Fruit fly (Drosophila melanogaster) Kc167 (cell line): ENCODE measurements around the gene CG5096.
A peak's percentile ranks its signal among the peaks of the same experiment; 100 is the strongest.

Experiments used
- Myc ChIP-seq: fragments of >200 bp; optimal IDR thresholded peaks from 2 replicates; lab custom pipeline; 2017; ENCODE audit warnings: missing external identifiers
- Sin3A ChIP-seq: fragments of >200 bp; optimal IDR thresholded peaks from 2 replicates; lab custom pipeline; 2018; ENCODE audit warnings: missing external identifiers
- h ChIP-seq: fragments of >200 bp; optimal IDR thresholded peaks from 3 replicates; lab custom pipeline; 2018; ENCODE audit warnings: missing external identifiers
- insv ChIP-seq: fragments of >200 bp; optimal IDR thresholded peaks from 3 replicates; lab custom pipeline; 2018; ENCODE audit warnings: missing external identifiers
- psq ChIP-seq: fragments of >200 bp; optimal IDR thresholded peaks from 2 replicates; lab custom pipeline; 2017; ENCODE audit warnings: missing external identifiers
- ttk ChIP-seq: sonication (Bioruptor generic); optimal IDR thresholded peaks from 2 replicates; lab custom pipeline; 2017; ENCODE audit warnings: missing external identifiers

Gene CG5096

dm6 chr2L:10387869-10388726 lies 6.0 kb downstream of the CG5096 start, which contains the start of gene da:
da (plus strand) TSS chr2L:10388105.
- no peak for TF ChIP-seq insv (lab: Kevin White, UChicago)
- no peak for TF ChIP-seq Myc
- TF ChIP-seq ttk, result no peak

DNA sequence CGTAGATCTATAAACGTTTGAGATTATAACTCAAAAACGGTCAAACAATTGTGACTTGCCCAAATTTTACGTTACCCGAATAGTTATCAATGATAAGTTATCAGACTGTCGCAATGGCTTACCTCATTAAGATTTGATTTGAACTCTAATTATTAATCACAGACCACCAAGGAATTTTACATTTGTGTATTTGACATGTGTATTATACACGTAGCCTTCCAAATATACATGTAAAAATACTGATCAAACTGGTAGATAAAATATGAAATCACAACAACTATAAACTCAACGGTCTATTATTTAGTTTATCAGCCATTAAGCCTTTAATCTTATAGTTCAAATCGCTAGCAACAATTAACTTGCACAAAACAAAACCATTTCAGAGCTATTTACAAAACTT lies 11.4 kb downstream of the CG5096 start:
- TF ChIP-seq Sin3A (lab: Kevin White, UChicago), result no peak
- no peak for TF ChIP-seq insv (lab: Kevin White, UChicago)
- TF ChIP-seq psq (lab: Kevin White, UChicago), result no peak
- TF ChIP-seq ttk, result no peak
- no peak for TF ChIP-seq Myc
- no peak for TF ChIP-seq h

DNA sequence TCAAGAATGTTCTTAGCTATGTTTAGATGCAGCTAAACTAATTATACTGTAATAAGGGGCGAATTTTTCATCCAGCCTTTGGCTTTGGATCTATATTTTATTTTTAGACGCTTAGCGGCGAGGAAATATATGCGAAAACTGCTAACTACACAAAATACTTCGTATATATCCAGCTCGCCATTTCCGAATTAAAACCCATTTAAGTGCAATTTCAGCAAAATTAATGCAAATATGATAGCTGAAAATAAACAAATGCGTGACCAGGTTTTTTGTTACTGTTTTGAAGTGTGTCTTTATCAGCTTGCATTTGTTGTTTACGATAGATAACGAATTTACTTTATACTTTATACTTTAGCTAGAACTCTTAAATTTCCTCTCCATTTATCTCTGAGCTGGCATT lies 13.0 kb downstream of the CG5096 start:
- TF ChIP-seq Myc (no peak), h (no peak), psq (lab: Kevin White, UChicago) (no peak), insv (lab: Kevin White, UChicago) (no peak), Sin3A (lab: Kevin White, UChicago) (no peak), ttk (no peak)

DNA sequence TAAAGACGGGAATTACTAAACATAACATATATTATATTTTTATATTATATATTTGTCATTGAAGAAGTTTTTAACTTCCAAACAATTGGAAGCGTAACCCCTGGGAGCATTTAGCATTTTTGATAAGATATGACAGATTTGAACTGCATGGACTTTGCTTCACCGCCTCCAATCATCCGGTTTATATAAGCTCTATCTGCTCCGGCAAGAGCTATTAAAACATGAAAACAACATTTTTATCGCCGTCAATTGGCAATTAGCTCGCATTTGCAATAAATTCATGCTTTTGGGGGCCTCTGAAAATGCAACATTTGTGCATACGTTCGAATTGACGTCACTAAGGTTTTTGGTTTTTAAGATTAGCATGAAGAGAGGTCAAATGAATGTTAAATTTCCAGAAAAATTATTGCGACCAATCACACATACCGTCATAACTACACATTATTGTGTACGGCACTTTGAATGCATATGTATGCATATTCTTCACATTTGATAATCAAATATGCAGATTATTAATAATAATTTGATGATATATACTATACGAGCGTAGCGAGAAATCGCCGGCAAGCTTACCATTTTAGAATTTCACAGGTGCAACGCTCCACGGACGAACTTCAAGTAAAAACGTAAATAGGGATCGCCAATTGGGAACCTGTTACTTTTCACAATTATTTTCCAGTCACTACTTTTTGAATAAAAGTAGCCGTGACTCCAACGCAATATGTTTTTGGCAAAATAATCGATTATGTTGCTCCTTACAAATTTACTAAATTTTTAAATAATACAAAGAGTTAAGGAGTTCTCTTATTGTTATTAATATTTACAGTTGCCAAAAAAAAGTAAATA lies 13.8 kb downstream of the CG5096 start, which contains the start of gene Mdh1:
Gene Mdh1 (minus strand): TSS at position 691 of the 846 bp plus-strand sequence.
- peak; percentile 52 for TF ChIP-seq psq (lab: Kevin White, UChicago)
- no peak for TF ChIP-seq Myc

DNA sequence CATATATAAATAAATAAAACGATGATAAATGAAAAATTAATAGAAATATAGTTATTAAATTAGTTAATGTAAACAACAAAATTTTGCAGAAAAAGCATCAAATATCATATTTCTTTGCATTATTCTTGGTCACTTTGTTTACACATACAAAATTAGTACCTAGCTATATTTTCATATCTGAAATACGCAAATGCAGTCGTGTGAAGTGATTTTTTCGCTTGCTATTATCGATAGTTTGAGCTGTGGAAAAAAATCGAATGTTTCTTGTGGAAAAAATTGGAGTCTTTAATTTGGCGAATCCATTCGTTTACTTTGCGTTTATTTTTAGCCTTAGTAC lies 14.4 kb downstream of the CG5096 start, which contains the start of gene Cnot4:
Gene Cnot4 (plus strand): TSS at position 229 of the 337 bp plus-strand sequence.
- TF ChIP-seq Myc (no peak), psq (lab: Kevin White, UChicago) (peak; percentile 31)

DNA sequence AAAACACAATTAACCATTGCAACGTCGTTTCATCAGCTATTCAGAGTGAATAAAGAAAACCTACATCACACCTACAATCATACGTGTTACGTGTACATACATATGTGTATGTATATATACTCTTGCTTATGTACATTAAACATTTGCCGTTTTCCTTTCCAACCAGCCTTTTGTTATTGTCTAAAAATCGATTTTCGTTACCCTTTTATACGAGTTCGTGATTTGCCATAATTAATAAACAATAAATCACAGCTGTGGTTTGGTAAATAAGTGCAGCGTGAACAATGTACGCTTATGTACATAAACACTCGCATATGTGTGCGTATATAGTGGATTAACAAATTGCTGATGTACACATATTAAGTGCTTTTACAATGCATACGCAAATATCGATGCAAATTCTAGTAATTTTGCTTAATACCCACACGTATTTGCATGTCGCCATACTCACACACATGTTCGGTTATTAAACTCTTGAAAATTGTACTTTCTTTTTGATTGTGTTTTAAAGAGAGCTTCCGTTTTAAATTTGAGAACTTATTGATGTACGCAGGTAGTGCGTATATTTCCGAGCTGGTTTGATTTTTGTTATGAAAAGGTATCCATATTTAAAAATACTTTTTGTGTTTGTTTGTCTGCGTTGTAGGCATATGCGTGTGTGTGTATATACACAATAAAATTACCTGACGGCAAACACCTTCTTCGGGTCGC lies 15.0 kb downstream of the CG5096 start:
- TF ChIP-seq psq (lab: Kevin White, UChicago) (no peak), insv (lab: Kevin White, UChicago) (no peak), h (no peak), Myc (no peak)

dm6 chr2L:10403803-10404315 lies 21.8 kb downstream of the CG5096 start:
- TF ChIP-seq ttk, result no peak
- TF ChIP-seq h, result no peak
- TF ChIP-seq Sin3A (lab: Kevin White, UChicago), result no peak
- TF ChIP-seq insv (lab: Kevin White, UChicago), result no peak
- no peak for TF ChIP-seq Myc
- TF ChIP-seq psq (lab: Kevin White, UChicago), result no peak

DNA sequence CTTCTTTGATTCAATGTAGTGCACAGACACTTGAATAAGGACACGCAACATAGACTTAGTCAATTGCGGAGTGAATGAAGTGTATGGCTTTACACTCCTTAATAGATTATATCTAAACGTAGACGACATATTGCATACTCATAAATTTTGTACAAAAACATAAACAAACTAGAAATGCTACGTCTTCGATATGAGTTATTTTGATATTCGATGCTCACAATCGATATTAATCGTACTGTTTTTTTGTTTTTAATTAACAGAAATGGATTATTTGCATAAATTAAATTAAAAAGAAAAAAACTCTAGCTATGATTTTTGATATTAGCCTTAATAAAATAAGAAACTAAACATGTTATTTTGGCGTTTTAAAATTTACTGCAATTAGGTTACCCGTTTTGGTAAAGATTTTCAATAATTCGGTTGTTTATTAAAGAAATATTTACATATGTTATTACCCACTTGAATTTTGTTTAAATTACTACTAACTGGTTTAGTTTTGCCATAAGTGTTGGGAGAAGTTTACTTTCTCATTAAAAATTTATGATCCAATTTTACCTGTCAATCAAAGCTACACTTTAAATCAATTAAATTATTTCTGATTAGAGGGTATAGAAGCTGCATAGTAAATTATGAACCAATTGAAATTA lies 23.1 kb downstream of the CG5096 start, which contains the start of the genes CG17768, LSm-4 and Ir31a:
Gene CG17768 (minus strand): TSS at position 196 of the 647 bp plus-strand sequence.
Gene LSm-4 (minus strand): TSS at position 196 of the 647 bp plus-strand sequence.
Gene Ir31a (plus strand): TSS at position 558 of the 647 bp plus-strand sequence.
- TF ChIP-seq insv (lab: Kevin White, UChicago) (no peak), h (no peak), Myc (no peak), Sin3A (lab: Kevin White, UChicago) (no peak), psq (lab: Kevin White, UChicago) (no peak), ttk (no peak)

DNA sequence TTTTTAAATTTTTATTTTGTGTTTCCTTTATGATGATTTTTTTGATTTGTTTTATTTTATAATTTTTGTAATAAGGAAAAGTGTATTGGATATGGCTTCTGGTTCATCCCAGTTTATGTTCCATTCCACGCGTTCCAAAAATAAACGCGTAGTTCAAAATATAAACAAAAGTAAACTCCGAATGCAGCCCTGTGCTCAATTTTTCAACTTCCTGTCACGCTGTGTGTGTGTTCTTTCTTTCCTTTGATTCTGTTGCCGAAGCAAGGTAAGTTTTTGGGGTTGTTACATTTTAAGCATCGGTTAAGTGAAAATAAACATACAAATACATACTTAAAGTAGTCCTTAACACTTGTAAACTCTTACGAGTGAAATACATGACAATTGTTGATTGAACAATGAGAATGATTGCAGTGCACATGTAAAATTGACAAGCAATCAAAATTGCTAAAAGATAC lies 26.1 kb downstream of the CG5096 start, which contains the start of the genes Ip259 and RpS27A:
Gene Ip259 (plus strand): TSS at position 231 of the 455 bp plus-strand sequence.
Gene RpS27A (plus strand): TSS at position 231 of the 455 bp plus-strand sequence.
- no peak for TF ChIP-seq ttk
- no peak for TF ChIP-seq Sin3A (lab: Kevin White, UChicago)
- no peak for TF ChIP-seq insv (lab: Kevin White, UChicago)
- TF ChIP-seq psq (lab: Kevin White, UChicago), result no peak
- TF ChIP-seq Myc, result no peak
- TF ChIP-seq h, result no peak

DNA sequence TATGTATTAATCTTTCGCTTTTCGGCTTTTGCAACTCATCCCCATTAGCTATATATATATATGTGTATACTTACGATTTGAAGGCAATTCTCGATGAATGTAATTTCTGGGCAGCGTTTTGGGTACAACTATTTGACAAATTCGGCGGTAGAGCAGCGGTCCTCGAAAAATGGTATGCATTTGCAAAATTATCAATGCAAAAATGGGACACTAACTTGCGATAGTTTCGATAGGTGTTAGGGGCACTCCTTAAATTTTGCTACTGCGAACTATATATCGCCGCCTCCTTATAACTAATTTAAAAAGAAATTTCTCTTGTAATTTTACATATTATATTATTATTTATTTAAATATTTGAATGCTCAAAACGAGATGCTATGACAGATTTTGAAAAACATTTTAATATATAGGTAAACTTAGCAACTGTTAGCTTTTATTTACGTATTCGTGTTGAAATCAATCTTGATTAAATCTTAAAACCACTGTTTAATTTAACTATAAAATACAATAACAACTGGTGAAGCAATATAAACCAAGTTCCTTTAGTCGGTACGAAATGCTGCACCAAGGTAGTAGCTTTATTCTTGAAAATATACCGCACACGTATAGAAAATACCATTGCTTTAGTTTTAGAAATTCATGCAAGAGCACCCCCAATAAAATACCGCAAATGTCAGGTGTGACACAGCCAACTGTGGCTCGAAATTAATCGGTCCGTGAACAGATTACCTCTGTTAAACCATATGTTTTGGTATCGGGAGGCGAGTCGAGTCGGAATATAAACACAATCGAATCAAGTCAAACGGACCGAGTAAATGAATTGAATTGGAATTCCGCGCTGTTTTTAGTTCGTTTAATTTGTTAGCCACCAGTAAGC lies 31.4 kb downstream of the CG5096 start, which contains the start of the genes CG5355 and Klp31E:
Gene CG5355 (minus strand): TSS at position 213 of the 877 bp plus-strand sequence.
Gene Klp31E (plus strand): TSS at position 767 of the 877 bp plus-strand sequence.
- no peak for TF ChIP-seq psq (lab: Kevin White, UChicago)
- TF ChIP-seq h, result no peak
- no peak for TF ChIP-seq ttk
- TF ChIP-seq Myc, result no peak
- no peak for TF ChIP-seq Sin3A (lab: Kevin White, UChicago)
- no peak for TF ChIP-seq insv (lab: Kevin White, UChicago)
